Fruit fly (Drosophila melanogaster): ENCODE data around the gene dsh.

- TF ChIP-seq fd85E (GFP tag; optimal IDR thresholded peaks at IDR 0.05), result no peak
- TF ChIP-seq CG16779 (tag; optimal IDR thresholded peaks at IDR 0.05), result no peak
- no peak for TF ChIP-seq CG31627 (GFP tag; optimal IDR thresholded peaks at IDR 0.05)
- TF ChIP-seq lz (GFP tag; optimal IDR thresholded peaks at IDR 0.05), result no peak
- TF ChIP-seq CG1621 (tag; optimal IDR thresholded peaks at IDR 0.05), result no peak
- TF ChIP-seq CG6276 (GFP tag; optimal IDR thresholded peaks at IDR 0.05), result no peak
- TF ChIP-seq Sox14 (GFP tag; optimal IDR thresholded peaks at IDR 0.05), result no peak
- no peak for TF ChIP-seq Sox15 (GFP tag; optimal IDR thresholded peaks at IDR 0.05)
- no peak for TF ChIP-seq Ets21C (GFP tag; optimal IDR thresholded peaks at IDR 0.05)
- TF ChIP-seq Met (GFP tag; optimal IDR thresholded peaks at IDR 0.05), result no peak
- TF ChIP-seq CG4318 (GFP tag; optimal IDR thresholded peaks at IDR 0.05), result no peak
- TF ChIP-seq Eip78C (GFP tag), result peak; percentile 39
- TF ChIP-seq CG8632 (GFP tag; optimal IDR thresholded peaks at IDR 0.05), result no peak
Measured at dm6 chrX:11342168-11342567, 13.5 kb upstream of the dsh start.
